Worm (Caenorhabditis elegans) whole organism, midembryonic: ENCODE results near the gene tag-124.
A peak's percentile ranks its signal among the peaks of the same experiment; 100 is the strongest.

Source experiments
- T22C8.4 ChIP-seq: fragments of 200-800 bp; sonication (Bioruptor generic); IDR thresholded peaks from 2 replicates; pipeline ENCODE4 v1.3.6; 2022; ENCODE audit warnings: missing genetic modification characterization, missing compliant biosample characterization
- cog-1 ChIP-seq: sonication (generic microtip); optimal IDR thresholded peaks from 2 replicates; lab custom pipeline; 2016; ENCODE audit warnings: missing genetic modification characterization, missing compliant biosample characterization
- flt-1 ChIP-seq: fragments of 200-800 bp; sonication (Bioruptor generic); IDR thresholded peaks from 2 replicates; pipeline ENCODE4 v1.3.6; 2022; ENCODE audit warnings: missing genetic modification characterization, missing compliant biosample characterization
- klf-2 ChIP-seq: fragments of 200-800 bp; sonication (Bioruptor generic); conservative IDR thresholded peaks from 2 replicates; pipeline ENCODE4 v1.3.6; 2022; ENCODE audit warnings: missing genetic modification reagents, missing genetic modification characterization, missing compliant biosample characterization
- med-1 ChIP-seq: sonication (generic microtip); optimal IDR thresholded peaks from 2 replicates; lab custom pipeline; 2017; ENCODE audit warnings: missing genetic modification characterization, mild to moderate bottlenecking, missing compliant biosample characterization, antibody characterized with exemption, missing genetic modification reagents; ENCODE audit not compliant: insufficient read depth
- ref-1 ChIP-seq: fragments of 200-800 bp; sonication (Bioruptor generic); conservative IDR thresholded peaks from 2 replicates; pipeline ENCODE4 v1.3.6; 2022; ENCODE audit warnings: missing genetic modification reagents, missing genetic modification characterization, missing compliant biosample characterization
- tab-1 ChIP-seq: fragments of 200-800 bp; sonication (Bioruptor generic); IDR thresholded peaks from 2 replicates; pipeline ENCODE4 v1.3.6; 2022; ENCODE audit warnings: missing genetic modification characterization, missing compliant biosample characterization
- ztf-23 ChIP-seq: fragments of 200-800 bp; sonication (Bioruptor generic); IDR thresholded peaks from 2 replicates; pipeline ENCODE4 v1.3.6; 2022; ENCODE audit warnings: missing genetic modification reagents, missing genetic modification characterization, missing compliant biosample characterization
- ztf-29 ChIP-seq: fragments of 200-800 bp; sonication (Bioruptor generic); IDR thresholded peaks from 2 replicates; pipeline ENCODE4 v1.3.6; 2022; ENCODE audit warnings: missing genetic modification reagents, missing genetic modification characterization, missing compliant biosample characterization

tag-124 gene

DNA sequence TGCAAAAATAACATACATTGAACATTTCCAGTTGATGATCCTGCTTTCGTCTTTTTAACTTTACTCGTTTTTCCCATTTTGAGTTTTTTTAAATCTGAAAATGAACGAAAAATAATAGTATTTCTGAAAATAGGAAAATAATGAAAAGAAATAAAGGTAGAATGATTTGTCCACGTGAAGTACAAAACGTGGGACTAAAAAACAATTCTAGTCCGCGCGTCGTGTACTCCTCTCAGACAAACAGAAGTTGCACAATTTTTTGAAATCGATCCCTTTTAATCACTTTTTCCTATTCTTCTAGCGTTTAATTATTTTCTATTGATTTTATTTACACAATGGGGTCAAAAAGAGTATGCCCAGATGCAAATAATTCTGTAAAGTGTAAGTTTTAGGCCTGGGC, at the start of gene tag-124, which contains the start of gene E02H1.1:
TSS of gene tag-124 (plus strand) at position 222 of the 400 bp plus-strand sequence.
TSS of gene E02H1.1 (minus strand) at position 94 of the 400 bp plus-strand sequence.
- TF ChIP-seq cog-1 (tag; lab: Kevin White, UChicago): peak; percentile 7
- peak; percentile 62 for TF ChIP-seq flt-1 (GFP tag; lab: Robert Waterston, UW)
- no peak for TF ChIP-seq klf-2
- peak; percentile 52; the same call in 1 of the 2 replicates for TF ChIP-seq ztf-23 (GFP tag; lab: Robert Waterston, UW)

DNA sequence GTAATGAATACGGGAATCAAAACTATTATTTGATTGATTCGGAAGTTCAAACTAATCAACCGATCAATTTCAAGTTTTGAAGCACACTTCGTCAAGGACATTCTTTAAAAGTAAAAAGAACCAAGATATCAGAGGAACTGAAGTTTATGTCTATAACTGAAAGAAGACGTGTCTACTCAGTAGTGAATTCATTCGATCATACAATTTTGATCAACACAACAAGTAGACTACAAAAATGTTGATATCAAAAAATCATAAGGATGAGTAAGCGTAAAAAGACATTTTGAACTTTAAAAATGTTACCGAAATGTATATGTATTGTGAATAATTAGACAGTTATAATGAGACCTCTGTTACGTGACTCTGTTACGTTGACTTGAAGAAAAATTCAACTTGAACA, 48.3 kb upstream of the tag-124 start, which contains the start of gene sra-4:
TSS of gene sra-4 (minus strand) at position 101 of the 400 bp plus-strand sequence.
- TF ChIP-seq cog-1 (tag; lab: Kevin White, UChicago) (no peak), klf-2 (no peak), ztf-29 (GFP tag; lab: Robert Waterston, UW) (no peak), tab-1 (GFP tag; lab: Robert Waterston, UW) (no peak), flt-1 (GFP tag; lab: Robert Waterston, UW) (no peak), ztf-23 (GFP tag; lab: Robert Waterston, UW) (no peak), T22C8.4 (GFP tag; lab: Robert Waterston, UW) (no peak), ref-1 (no peak), med-1 (GFP tag; lab: Kevin White, UChicago) (no peak)

DNA sequence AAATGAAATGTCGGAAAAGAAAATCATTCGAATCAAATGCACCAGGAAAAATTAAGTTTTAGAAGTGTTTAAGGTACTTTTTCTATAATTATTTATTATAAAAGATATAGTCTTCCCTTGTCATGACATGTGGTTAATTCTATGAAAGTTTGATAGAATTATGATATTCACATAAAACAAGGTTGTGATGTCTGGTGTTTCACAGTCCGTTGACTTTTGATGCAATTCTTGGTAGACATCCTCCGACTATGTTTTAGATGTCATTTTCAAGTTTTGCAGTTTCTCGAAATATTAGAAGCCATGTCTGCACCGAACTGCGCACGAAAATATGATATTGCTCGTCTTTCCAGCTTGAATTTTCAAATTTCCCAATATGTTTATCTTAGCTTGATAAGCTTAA, 46.7 kb upstream of the tag-124 start, which contains the start of gene sra-7:
TSS of gene sra-7 (plus strand) at position 301 of the 400 bp plus-strand sequence.
- TF ChIP-seq klf-2: no peak
- TF ChIP-seq flt-1 (GFP tag; lab: Robert Waterston, UW): no peak
- no peak for TF ChIP-seq T22C8.4 (GFP tag; lab: Robert Waterston, UW)
- no peak for TF ChIP-seq ztf-23 (GFP tag; lab: Robert Waterston, UW)
- no peak for TF ChIP-seq cog-1 (tag; lab: Kevin White, UChicago)
- TF ChIP-seq ref-1: no peak
- no peak for TF ChIP-seq ztf-29 (GFP tag; lab: Robert Waterston, UW)
- no peak for TF ChIP-seq med-1 (GFP tag; lab: Kevin White, UChicago)
- no peak for TF ChIP-seq tab-1 (GFP tag; lab: Robert Waterston, UW)

DNA sequence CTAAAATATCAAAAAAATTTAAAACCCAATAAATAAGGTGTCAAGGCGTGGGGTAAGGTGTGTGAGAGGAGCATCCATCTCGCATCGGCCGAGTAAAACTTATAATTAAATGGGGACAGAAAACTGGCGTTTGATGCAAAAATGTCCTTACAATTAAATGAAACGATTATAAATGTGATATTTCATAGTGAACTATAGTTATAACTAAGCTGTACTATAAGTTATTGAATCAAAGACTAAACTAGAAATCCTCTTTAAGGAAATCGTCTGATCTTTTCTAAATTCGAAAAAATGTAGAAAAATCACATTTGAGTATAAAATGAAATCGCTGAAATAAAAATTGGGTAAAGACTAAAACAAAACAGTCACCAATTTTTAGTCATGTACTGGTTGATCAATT, 40.4 kb upstream of the tag-124 start, which contains the start of gene sra-6:
TSS of gene sra-6 (minus strand) at position 101 of the 400 bp plus-strand sequence.
- no peak for TF ChIP-seq T22C8.4 (GFP tag; lab: Robert Waterston, UW)
- TF ChIP-seq klf-2: no peak
- no peak for TF ChIP-seq med-1 (GFP tag; lab: Kevin White, UChicago)
- TF ChIP-seq ztf-29 (GFP tag; lab: Robert Waterston, UW): no peak
- no peak for TF ChIP-seq tab-1 (GFP tag; lab: Robert Waterston, UW)
- no peak for TF ChIP-seq ztf-23 (GFP tag; lab: Robert Waterston, UW)
- no peak for TF ChIP-seq flt-1 (GFP tag; lab: Robert Waterston, UW)

DNA sequence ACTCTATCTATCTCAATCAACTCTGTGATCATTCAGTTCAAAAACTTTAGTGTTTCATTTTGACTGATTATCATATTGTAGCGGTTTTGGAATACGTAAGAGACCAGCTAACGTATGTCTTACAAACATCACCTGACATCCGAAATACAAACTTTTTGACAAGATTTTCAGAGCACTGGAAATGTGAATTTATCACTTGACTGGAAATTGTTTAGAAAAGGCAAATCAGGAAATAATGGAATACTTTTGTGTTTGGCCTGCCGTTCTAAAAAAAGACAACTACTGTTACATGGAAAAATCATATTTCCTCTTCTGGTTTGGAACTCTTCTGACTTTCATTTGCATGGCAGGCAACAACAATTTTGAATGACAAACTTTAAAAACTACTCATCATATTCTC, 39.6 kb upstream of the tag-124 start, which contains the start of gene F35H8.12:
TSS of gene F35H8.12 (plus strand) at position 301 of the 400 bp plus-strand sequence.
- TF ChIP-seq med-1 (GFP tag; lab: Kevin White, UChicago) (no peak), ztf-23 (GFP tag; lab: Robert Waterston, UW) (no peak), T22C8.4 (GFP tag; lab: Robert Waterston, UW) (no peak), klf-2 (no peak), flt-1 (GFP tag; lab: Robert Waterston, UW) (no peak), tab-1 (GFP tag; lab: Robert Waterston, UW) (no peak), cog-1 (tag; lab: Kevin White, UChicago) (no peak), ref-1 (no peak), ztf-29 (GFP tag; lab: Robert Waterston, UW) (no peak)

DNA sequence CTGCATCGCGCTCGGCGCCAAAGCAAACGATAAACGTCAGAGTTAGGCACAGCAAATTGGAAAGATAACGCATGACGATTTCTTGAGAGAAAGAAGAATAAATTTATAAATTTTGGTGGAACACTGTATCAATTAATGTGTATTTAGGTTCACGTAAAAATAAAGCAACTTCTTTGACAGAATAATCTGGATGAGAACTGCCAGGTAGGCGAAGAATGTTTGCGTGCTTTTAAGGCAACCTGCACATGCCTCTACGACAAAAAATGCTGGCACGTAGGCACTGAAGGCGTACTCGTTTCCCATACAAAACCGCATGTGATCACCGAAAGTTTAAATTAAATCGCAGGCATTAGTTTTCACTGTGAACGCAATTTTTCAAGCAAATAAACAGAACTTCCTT, 37.9 kb upstream of the tag-124 start, which contains the start of gene F35H8.1:
TSS of gene F35H8.1 (minus strand) at position 101 of the 400 bp plus-strand sequence.
- TF ChIP-seq klf-2 (no peak), T22C8.4 (GFP tag; lab: Robert Waterston, UW) (no peak), cog-1 (tag; lab: Kevin White, UChicago) (no peak), ref-1 (no peak)

DNA sequence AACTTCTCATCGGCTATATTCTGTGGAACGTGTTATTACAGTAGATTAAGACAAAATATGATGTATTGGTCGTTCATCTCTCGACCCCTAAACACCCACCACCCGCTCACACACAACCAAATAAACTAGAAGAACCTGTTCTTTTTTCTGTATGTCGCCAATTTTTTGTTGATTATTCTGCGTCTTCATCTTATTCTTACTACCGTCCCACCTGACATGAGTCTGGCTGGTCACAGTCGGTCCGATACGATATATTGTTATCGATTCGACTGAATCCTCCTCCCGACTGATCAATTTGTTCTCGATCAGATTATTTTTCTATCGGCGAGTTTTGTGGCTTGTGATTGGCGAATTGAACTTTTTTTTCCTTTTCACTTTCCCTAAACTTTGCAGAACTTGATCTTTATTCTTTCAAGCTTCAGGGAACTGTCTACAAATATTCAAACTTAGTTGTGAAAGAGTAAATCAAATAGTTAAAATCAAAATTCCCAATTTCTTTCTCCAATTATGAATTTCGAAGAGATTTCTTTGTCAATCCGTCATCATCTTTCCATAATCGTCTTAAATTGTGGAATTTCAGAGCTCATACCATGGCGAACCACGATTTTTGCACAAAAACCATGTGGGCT, 36.1 kb upstream of the tag-124 start, which contains the start of gene F35H8.2:
TSS of gene F35H8.2 (plus strand) at position 579 of the 629 bp plus-strand sequence.
- no peak for TF ChIP-seq ref-1
- TF ChIP-seq ztf-23 (GFP tag; lab: Robert Waterston, UW): no peak
- no peak for TF ChIP-seq tab-1 (GFP tag; lab: Robert Waterston, UW)
- TF ChIP-seq klf-2: no peak
- no peak for TF ChIP-seq cog-1 (tag; lab: Kevin White, UChicago)
- no peak for TF ChIP-seq ztf-29 (GFP tag; lab: Robert Waterston, UW)
- TF ChIP-seq T22C8.4 (GFP tag; lab: Robert Waterston, UW): no peak
- no peak for TF ChIP-seq med-1 (GFP tag; lab: Kevin White, UChicago)
- no peak for TF ChIP-seq flt-1 (GFP tag; lab: Robert Waterston, UW)

DNA sequence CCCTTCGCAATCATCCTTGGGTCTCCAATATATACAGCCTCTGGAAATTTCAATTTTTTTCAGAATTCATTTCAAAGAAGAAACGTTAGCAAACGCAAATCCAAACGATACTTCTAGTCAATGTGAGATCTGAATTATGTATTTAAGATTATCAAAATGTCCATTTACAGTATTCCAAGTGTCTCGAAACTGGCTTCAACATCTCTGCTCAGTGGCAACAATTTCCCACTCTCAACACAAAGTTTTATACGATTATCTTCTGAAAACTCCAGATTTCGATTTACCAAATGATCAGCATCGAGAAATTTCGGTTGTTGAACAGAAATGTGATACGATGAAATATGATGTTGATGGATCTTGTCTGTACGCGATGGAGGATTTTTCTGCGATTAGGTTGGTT, 34.5 kb upstream of the tag-124 start:
- TF ChIP-seq ref-1 (no peak), T22C8.4 (GFP tag; lab: Robert Waterston, UW) (no peak), tab-1 (GFP tag; lab: Robert Waterston, UW) (no peak), ztf-23 (GFP tag; lab: Robert Waterston, UW) (no peak)

DNA sequence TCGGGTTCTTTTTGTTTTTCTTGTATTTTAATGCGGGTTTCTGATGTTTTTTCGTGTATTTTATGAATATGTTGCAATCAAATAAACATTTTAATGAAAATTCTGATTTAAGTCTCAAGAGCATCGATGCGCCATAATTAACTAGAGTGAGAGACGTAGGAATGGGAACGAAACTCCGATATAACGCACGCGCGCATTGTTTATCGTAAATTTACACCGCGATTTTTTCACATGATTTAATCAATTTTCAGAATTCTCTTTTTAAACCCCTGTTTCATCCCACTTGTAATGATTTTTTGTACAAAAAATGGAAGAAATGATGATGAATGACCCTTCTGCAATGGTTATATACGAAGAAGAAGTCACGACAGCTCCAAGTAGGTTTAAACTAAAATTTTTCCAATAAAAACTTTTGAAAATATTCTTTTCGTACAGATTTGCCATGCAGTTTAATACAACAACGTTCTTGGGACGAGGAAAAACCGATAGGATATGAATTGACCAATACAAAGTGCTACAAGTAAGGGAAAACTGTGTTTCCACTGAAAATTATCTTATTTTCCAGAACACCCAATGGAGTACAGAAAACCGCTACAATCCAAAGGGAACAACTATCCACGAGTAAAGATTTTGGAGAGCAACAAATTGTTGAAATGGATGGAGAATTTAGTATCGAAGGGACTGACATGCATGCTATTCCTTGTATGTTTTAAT, 33.5 kb upstream of the tag-124 start, which contains the start of gene zfp-2:
TSS of gene zfp-2 (plus strand) at position 214 of the 714 bp plus-strand sequence.
- no peak for TF ChIP-seq klf-2
- TF ChIP-seq ztf-29 (GFP tag; lab: Robert Waterston, UW): no peak
- no peak for TF ChIP-seq tab-1 (GFP tag; lab: Robert Waterston, UW)
- TF ChIP-seq T22C8.4 (GFP tag; lab: Robert Waterston, UW): no peak
- no peak for TF ChIP-seq ref-1
- no peak for TF ChIP-seq cog-1 (tag; lab: Kevin White, UChicago)
- TF ChIP-seq ztf-23 (GFP tag; lab: Robert Waterston, UW): no peak
- TF ChIP-seq med-1 (GFP tag; lab: Kevin White, UChicago): no peak
- no peak for TF ChIP-seq flt-1 (GFP tag; lab: Robert Waterston, UW)
